Fruit fly (Drosophila melanogaster) whole organism, embryonic: Measurements from ENCODE around the gene Lon.

ENCODE experiments used
- B-H1 ChIP-seq: fragments of 200-800 bp; sonication (Bioruptor generic); IDR thresholded peaks from 3 replicates; pipeline ENCODE4 v1.3.6; 2022; ENCODE audit warnings: missing biosample characterization, missing genetic modification characterization
- CG10209 ChIP-seq: fragments of 200-800 bp; sonication (Bioruptor generic); optimal IDR thresholded peaks from 3 replicates; lab custom pipeline; 2017; ENCODE audit warnings: missing biosample characterization, mild to moderate bottlenecking, missing genetic modification characterization, missing genetic modification reagents
- CG10274 ChIP-seq: fragments of 200-800 bp; sonication (Bioruptor generic); optimal IDR thresholded peaks from 3 replicates; lab custom pipeline; 2017; ENCODE audit warnings: missing biosample characterization, mild to moderate bottlenecking, missing genetic modification characterization
- CG10462 ChIP-seq: fragments of 200-800 bp; sonication (Bioruptor generic); optimal IDR thresholded peaks from 2 replicates; lab custom pipeline; 2016; ENCODE audit warnings: missing biosample characterization, missing genetic modification characterization
- CG10565 ChIP-seq: fragments of 200-800 bp; sonication (Bioruptor generic); optimal IDR thresholded peaks from 3 replicates; lab custom pipeline; 2016; ENCODE audit warnings: missing biosample characterization, mild to moderate bottlenecking, missing genetic modification characterization
- CG11560 ChIP-seq: fragments of 200-800 bp; sonication (Bioruptor generic); IDR thresholded peaks from 3 replicates; pipeline ENCODE4 v1.3.6; 2022; ENCODE audit warnings: missing biosample characterization, missing genetic modification characterization
- CG1233 ChIP-seq: fragments of 200-800 bp; sonication (Bioruptor generic); optimal IDR thresholded peaks from 4 replicates; lab custom pipeline; 2018; ENCODE audit warnings: missing biosample characterization, mild to moderate bottlenecking, missing genetic modification characterization
- CG12391 ChIP-seq: fragments of 200-800 bp; sonication (Bioruptor generic); optimal IDR thresholded peaks from 3 replicates; lab custom pipeline; 2018; ENCODE audit warnings: missing biosample characterization, mild to moderate bottlenecking, missing genetic modification characterization, moderate library complexity
- CG13624 ChIP-seq: fragments of 200-800 bp; sonication (Bioruptor generic); optimal IDR thresholded peaks from 2 replicates; lab custom pipeline; 2016; ENCODE audit warnings: missing biosample characterization, missing genetic modification characterization
- CG13775 ChIP-seq: fragments of 200-800 bp; sonication (Bioruptor generic); optimal IDR thresholded peaks from 3 replicates; lab custom pipeline; 2017; ENCODE audit warnings: missing biosample characterization, mild to moderate bottlenecking, missing genetic modification characterization
- CG14667 ChIP-seq: fragments of 200-800 bp; sonication (Bioruptor generic); IDR thresholded peaks from 2 replicates; pipeline ENCODE4 v1.3.6; 2022; ENCODE audit warnings: missing biosample characterization, missing genetic modification characterization
- CG14710 ChIP-seq: fragments of 200-800 bp; sonication (Bioruptor generic); optimal IDR thresholded peaks from 3 replicates; lab custom pipeline; 2019; ENCODE audit warnings: missing biosample characterization, mild to moderate bottlenecking, missing genetic modification characterization, moderate library complexity
- CG15011 ChIP-seq: fragments of 200-800 bp; sonication (Bioruptor generic); optimal IDR thresholded peaks from 3 replicates; lab custom pipeline; 2018; ENCODE audit warnings: missing biosample characterization, mild to moderate bottlenecking, missing genetic modification characterization
- CG15073 ChIP-seq: fragments of 200-800 bp; sonication (Bioruptor generic); optimal IDR thresholded peaks from 2 replicates; lab custom pipeline; 2016; ENCODE audit warnings: missing biosample characterization, missing genetic modification characterization
- CG17802 ChIP-seq: fragments of 200-800 bp; sonication (Bioruptor generic); optimal IDR thresholded peaks from 2 replicates; lab custom pipeline; 2018; ENCODE audit warnings: missing biosample characterization, mild to moderate bottlenecking, missing genetic modification characterization, moderate library complexity
- CG18011 ChIP-seq: fragments of 200-800 bp; sonication (Bioruptor generic); optimal IDR thresholded peaks from 2 replicates; lab custom pipeline; 2017; ENCODE audit warnings: missing biosample characterization, missing genetic modification characterization, mild to moderate bottlenecking, moderate library complexity, missing genotype
- CG18619 ChIP-seq: fragments of 200-800 bp; sonication (Bioruptor generic); optimal IDR thresholded peaks from 3 replicates; lab custom pipeline; 2017; ENCODE audit warnings: missing biosample characterization, mild to moderate bottlenecking, missing genetic modification characterization
- CG30431 ChIP-seq: fragments of 200-800 bp; sonication (Bioruptor generic); optimal IDR thresholded peaks from 2 replicates; lab custom pipeline; 2017; ENCODE audit warnings: missing biosample characterization, missing genetic modification characterization
- CG31441 ChIP-seq: fragments of 200-800 bp; sonication (Bioruptor generic); IDR thresholded peaks from 2 replicates; pipeline ENCODE4 v1.3.6; 2022; ENCODE audit warnings: missing biosample characterization, missing genetic modification characterization
- CG32772 ChIP-seq: fragments of 200-800 bp; sonication (Bioruptor generic); IDR thresholded peaks from 2 replicates; pipeline ENCODE4 v1.3.6; 2022; ENCODE audit warnings: missing biosample characterization, missing genetic modification characterization
- CG7271 ChIP-seq: fragments of 200-800 bp; sonication (Bioruptor generic); optimal IDR thresholded peaks from 2 replicates; lab custom pipeline; 2018; ENCODE audit warnings: missing biosample characterization, mild to moderate bottlenecking, missing genetic modification characterization, moderate library complexity
- CG7745 ChIP-seq: fragments of 200-800 bp; sonication (Bioruptor generic); optimal IDR thresholded peaks from 2 replicates; lab custom pipeline; 2018; ENCODE audit warnings: missing biosample characterization, mild to moderate bottlenecking, missing genetic modification characterization, moderate library complexity
- CG7928 ChIP-seq: fragments of 200-800 bp; sonication (Bioruptor generic); optimal IDR thresholded peaks from 2 replicates; lab custom pipeline; 2017; ENCODE audit warnings: missing biosample characterization, mild to moderate bottlenecking, missing genetic modification characterization
- CG9215 ChIP-seq: fragments of 200-800 bp; sonication (Bioruptor generic); IDR thresholded peaks from 2 replicates; pipeline ENCODE4 v1.3.6; 2022; ENCODE audit warnings: missing biosample characterization, missing genetic modification characterization
- Dek ChIP-seq: fragments of 200-800 bp; sonication (Bioruptor generic); optimal IDR thresholded peaks from 3 replicates; lab custom pipeline; 2019; ENCODE audit warnings: missing biosample characterization, mild to moderate bottlenecking, missing genetic modification characterization, moderate library complexity
- Ets65A ChIP-seq: fragments of 200-800 bp; sonication (Bioruptor generic); peaks from one replicate; lab custom pipeline; 2016; ENCODE audit warnings: missing biosample characterization, missing genetic modification characterization
- Lpt ChIP-seq: fragments of >200 bp; optimal IDR thresholded peaks from 2 replicates; lab custom pipeline; 2018; ENCODE audit warnings: missing biosample characterization, missing genetic modification characterization
- MESR4 ChIP-seq: fragments of 200-800 bp; sonication (Bioruptor generic); optimal IDR thresholded peaks from 2 replicates; lab custom pipeline; 2018; ENCODE audit warnings: missing biosample characterization, mild to moderate bottlenecking, missing genetic modification characterization, moderate library complexity
- NK7.1 ChIP-seq: fragments of 200-800 bp; sonication (Bioruptor generic); optimal IDR thresholded peaks from 3 replicates; lab custom pipeline; 2016; ENCODE audit warnings: missing biosample characterization, missing genetic modification characterization
- Sox102F ChIP-seq: fragments of 200-800 bp; sonication (Bioruptor generic); optimal IDR thresholded peaks from 2 replicates; lab custom pipeline; 2018; ENCODE audit warnings: missing biosample characterization, mild to moderate bottlenecking, missing genetic modification characterization, moderate library complexity
- Stat92E ChIP-seq, 3 experiments: fragments of >200 bp in 2 of 3; fragments of 200-800 bp in 1 of 3; sonication (Bioruptor generic) in 1 of 3; optimal IDR thresholded peaks; 2 replicates each; lab custom pipeline; 2017 to 2019; ENCODE audit warnings: missing biosample characterization in 3 of 3, missing genetic modification characterization in 3 of 3, mild to moderate bottlenecking in 1 of 3, moderate library complexity in 1 of 3
- Vsx1 ChIP-seq: fragments of 200-800 bp; sonication (Bioruptor generic); optimal IDR thresholded peaks from 2 replicates; lab custom pipeline; 2017; ENCODE audit warnings: missing biosample characterization, mild to moderate bottlenecking, missing genetic modification characterization, missing genetic modification reagents
- cg ChIP-seq: fragments of 200-800 bp; sonication (Bioruptor generic); optimal IDR thresholded peaks from 3 replicates; lab custom pipeline; 2019; ENCODE audit warnings: missing biosample characterization, mild to moderate bottlenecking, missing genetic modification characterization, moderate library complexity
- croc ChIP-seq: fragments of 200-800 bp; sonication (Bioruptor generic); conservative IDR thresholded peaks from 3 replicates; pipeline ENCODE4 v1.3.6; 2022; ENCODE audit warnings: missing biosample characterization, missing genetic modification characterization
- dati ChIP-seq: fragments of 200-800 bp; sonication (Bioruptor generic); IDR thresholded peaks from 2 replicates; pipeline ENCODE4 v1.3.6; 2022; ENCODE audit warnings: missing biosample characterization, missing genetic modification characterization
- dpn ChIP-seq, 2 experiments: fragments of 200-800 bp; sonication (Bioruptor generic); optimal IDR thresholded peaks; 3 replicates each; lab custom pipeline; 2016; ENCODE audit warnings: missing biosample characterization in 2 of 2, missing genetic modification characterization in 2 of 2
- grau ChIP-seq: fragments of 200-800 bp; optimal IDR thresholded peaks from 3 replicates; lab custom pipeline; 2019; ENCODE audit warnings: missing biosample characterization, mild to moderate bottlenecking, missing genetic modification characterization, moderate library complexity
- gt ChIP-seq: fragments of 200-800 bp; sonication (Bioruptor generic); IDR thresholded peaks from 2 replicates; pipeline ENCODE4 v1.3.6; 2022; ENCODE audit warnings: missing biosample characterization, missing genetic modification characterization
- insv ChIP-seq, 2 experiments: fragments of 200-800 bp; sonication (Bioruptor generic); optimal IDR thresholded peaks; 3 replicates each; lab custom pipeline; 2016 to 2018; ENCODE audit warnings: missing biosample characterization in 2 of 2, missing genetic modification characterization in 2 of 2
- jumu ChIP-seq: fragments of 200-800 bp; sonication (Bioruptor generic); optimal IDR thresholded peaks from 3 replicates; lab custom pipeline; 2016; ENCODE audit warnings: missing biosample characterization, missing genetic modification characterization
- onecut ChIP-seq: fragments of 200-800 bp; sonication (Bioruptor generic); IDR thresholded peaks from 2 replicates; pipeline ENCODE4 v1.3.6; 2022; ENCODE audit warnings: missing biosample characterization, missing genetic modification characterization
- pfk ChIP-seq: fragments of 200-800 bp; sonication (Bioruptor generic); optimal IDR thresholded peaks from 2 replicates; lab custom pipeline; 2018; ENCODE audit warnings: missing biosample characterization, mild to moderate bottlenecking, missing genetic modification characterization, moderate library complexity
- psq ChIP-seq: fragments of 200-800 bp; sonication (Bioruptor generic); optimal IDR thresholded peaks from 2 replicates; lab custom pipeline; 2017; ENCODE audit warnings: missing biosample characterization, missing genetic modification characterization
- rib ChIP-seq: fragments of 200-800 bp; sonication (Bioruptor generic); IDR thresholded peaks from 2 replicates; pipeline ENCODE4 v1.3.6; 2022; ENCODE audit warnings: missing biosample characterization, missing genetic modification characterization
- salm ChIP-seq: fragments of 200-800 bp; sonication (Bioruptor generic); optimal IDR thresholded peaks from 2 replicates; lab custom pipeline; 2018; ENCODE audit warnings: missing biosample characterization, mild to moderate bottlenecking, missing genetic modification characterization
- tap ChIP-seq: fragments of 200-800 bp; optimal IDR thresholded peaks from 3 replicates; lab custom pipeline; 2019; ENCODE audit warnings: missing biosample characterization, mild to moderate bottlenecking, missing genetic modification characterization, moderate library complexity
- tin ChIP-seq: fragments of 200-800 bp; sonication (Bioruptor generic); optimal IDR thresholded peaks from 3 replicates; lab custom pipeline; 2016; ENCODE audit warnings: missing biosample characterization, missing genetic modification characterization
- tup ChIP-seq: fragments of 200-800 bp; sonication (Bioruptor generic); optimal IDR thresholded peaks from 2 replicates; lab custom pipeline; 2016; ENCODE audit warnings: missing biosample characterization, mild to moderate bottlenecking, missing genetic modification characterization, moderate library complexity
- vnd ChIP-seq: fragments of 200-800 bp; sonication (Bioruptor generic); IDR thresholded peaks from 3 replicates; pipeline ENCODE4 v1.3.6; 2022; ENCODE audit warnings: missing biosample characterization, missing genetic modification characterization; ENCODE audit not compliant: partially characterized antibody
- zen ChIP-seq: fragments of 200-800 bp; sonication (Bioruptor generic); optimal IDR thresholded peaks from 3 replicates; lab custom pipeline; 2018; ENCODE audit warnings: missing biosample characterization, mild to moderate bottlenecking, missing genetic modification characterization, moderate library complexity

Gene Lon

dm6 chr3L:19590422-19590821 lies 21.6 kb downstream of the Lon start, which contains the start of gene CG14100 (continued):
- TF ChIP-seq gt (GFP tag; lab: Robert Waterston, UW) = peak; percentile 100
- TF ChIP-seq dpn (GFP tag; optimal IDR thresholded peaks at IDR 0.05; lab: Kevin White, UChicago) = peak; percentile 100
- peak; percentile 100 for TF ChIP-seq CG15011 (GFP tag; lab: Kevin White, UChicago)
- TF ChIP-seq salm (tag; lab: Kevin White, UChicago) = peak; percentile 100
- TF ChIP-seq tin (GFP tag; lab: Kevin White, UChicago) = peak; percentile 100
- peak; percentile 100 for TF ChIP-seq CG32772 (GFP tag; lab: Robert Waterston, UW)
- peak; percentile 98 for TF ChIP-seq CG10274 (GFP tag; lab: Kevin White, UChicago)
- peak; percentile 100 for TF ChIP-seq CG13624
- peak; percentile 96 for TF ChIP-seq CG7928 (GFP tag; lab: Kevin White, UChicago)
- peak; percentile 99 for TF ChIP-seq Vsx1 (GFP tag; lab: Kevin White, UChicago)
- peak; percentile 100 for TF ChIP-seq Sox102F
- TF ChIP-seq zen = peak; percentile 100
- peak; percentile 8; the same call in 1 of the 3 replicates for TF ChIP-seq vnd (GFP tag; lab: Robert Waterston, UW)
- TF ChIP-seq cg = no peak
- peak; percentile 99 for TF ChIP-seq CG7745 (tag; lab: Kevin White, UChicago)
- peak; percentile 100 for TF ChIP-seq Ets65A
- TF ChIP-seq CG1233 (GFP tag; lab: Kevin White, UChicago) = peak; percentile 100
- peak; percentile 100 for TF ChIP-seq CG7271 (tag; lab: Kevin White, UChicago)
- TF ChIP-seq CG13775 (GFP tag; lab: Kevin White, UChicago) = peak; percentile 100
- TF ChIP-seq CG15073 = peak; percentile 97
- TF ChIP-seq MESR4 (GFP tag; lab: Kevin White, UChicago) = peak; percentile 100
- peak; percentile 100 for TF ChIP-seq CG12391 (tag; lab: Kevin White, UChicago)
- TF ChIP-seq CG31441 (GFP tag; lab: Robert Waterston, UW) = peak; percentile 100
- peak; percentile 100 for TF ChIP-seq dati (GFP tag; lab: Robert Waterston, UW)
- TF ChIP-seq CG9215 (GFP tag; lab: Robert Waterston, UW) = peak; percentile 100
- TF ChIP-seq onecut (GFP tag; lab: Robert Waterston, UW) = peak; percentile 100
- TF ChIP-seq pfk (GFP tag; lab: Kevin White, UChicago) = peak; percentile 91
- TF ChIP-seq insv (GFP tag; optimal IDR thresholded peaks at IDR 0.05; lab: Kevin White, UChicago) = peak; percentile 91 to 93
- peak; percentile 95 for TF ChIP-seq CG18011 (GFP tag; lab: Kevin White, UChicago)
- TF ChIP-seq CG10462 = peak; percentile 100
- TF ChIP-seq CG14667 (GFP tag; lab: Robert Waterston, UW) = peak; percentile 100
- TF ChIP-seq CG30431 (GFP tag; lab: Kevin White, UChicago) = peak; percentile 100
- TF ChIP-seq CG11560 (tag; lab: Robert Waterston, UW) = peak; percentile 98
- peak in 1 of 3 experiments; percentile 100 for TF ChIP-seq Stat92E (GFP tag; optimal IDR thresholded peaks at IDR 0.05; lab: Kevin White, UChicago)
- peak; percentile 100 for TF ChIP-seq CG10565
- TF ChIP-seq CG14710 (tag; lab: Kevin White, UChicago) = peak; percentile 99
- TF ChIP-seq jumu = peak; percentile 100
- peak; percentile 100 for TF ChIP-seq B-H1
- TF ChIP-seq croc (GFP tag; lab: Robert Waterston, UW) = peak; percentile 100
- TF ChIP-seq Dek = peak; percentile 100
- peak; percentile 100 for TF ChIP-seq tup
- TF ChIP-seq CG18619 = peak; percentile 100
- TF ChIP-seq NK7.1 (GFP tag; lab: Kevin White, UChicago) = peak; percentile 100
- TF ChIP-seq CG10209 (GFP tag; lab: Kevin White, UChicago) = peak; percentile 100
- peak; percentile 97 for TF ChIP-seq CG17802 (tag; lab: Kevin White, UChicago)
- TF ChIP-seq rib (GFP tag; lab: Robert Waterston, UW) = peak; percentile 100
- peak; percentile 100 for TF ChIP-seq tap (tag; lab: Kevin White, UChicago)
- no peak for TF ChIP-seq Lpt (GFP tag; lab: Kevin White, UChicago)
- TF ChIP-seq grau (tag; lab: Kevin White, UChicago) = peak; percentile 100
- peak; percentile 100 for TF ChIP-seq psq (GFP tag; lab: Kevin White, UChicago)
